Worm (Caenorhabditis elegans) whole organism, midembryonic: ENCODE data around the gene teg-1.

Source experiments
- T22C8.4 ChIP-seq: fragments of 200-800 bp; sonication (Bioruptor generic); IDR thresholded peaks from 2 replicates; pipeline ENCODE4 v1.3.6; 2022; ENCODE audit warnings: missing genetic modification characterization, missing compliant biosample characterization
- cog-1 ChIP-seq: sonication (generic microtip); optimal IDR thresholded peaks from 2 replicates; lab custom pipeline; 2016; ENCODE audit warnings: missing genetic modification characterization, missing compliant biosample characterization
- flt-1 ChIP-seq: fragments of 200-800 bp; sonication (Bioruptor generic); IDR thresholded peaks from 2 replicates; pipeline ENCODE4 v1.3.6; 2022; ENCODE audit warnings: missing genetic modification characterization, missing compliant biosample characterization
- klf-2 ChIP-seq: fragments of 200-800 bp; sonication (Bioruptor generic); conservative IDR thresholded peaks from 2 replicates; pipeline ENCODE4 v1.3.6; 2022; ENCODE audit warnings: missing genetic modification reagents, missing genetic modification characterization, missing compliant biosample characterization
- med-1 ChIP-seq: sonication (generic microtip); optimal IDR thresholded peaks from 2 replicates; lab custom pipeline; 2017; ENCODE audit warnings: missing genetic modification characterization, mild to moderate bottlenecking, missing compliant biosample characterization, antibody characterized with exemption, missing genetic modification reagents; ENCODE audit not compliant: insufficient read depth
- ref-1 ChIP-seq: fragments of 200-800 bp; sonication (Bioruptor generic); conservative IDR thresholded peaks from 2 replicates; pipeline ENCODE4 v1.3.6; 2022; ENCODE audit warnings: missing genetic modification reagents, missing genetic modification characterization, missing compliant biosample characterization
- tab-1 ChIP-seq: fragments of 200-800 bp; sonication (Bioruptor generic); IDR thresholded peaks from 2 replicates; pipeline ENCODE4 v1.3.6; 2022; ENCODE audit warnings: missing genetic modification characterization, missing compliant biosample characterization
- ztf-23 ChIP-seq: fragments of 200-800 bp; sonication (Bioruptor generic); IDR thresholded peaks from 2 replicates; pipeline ENCODE4 v1.3.6; 2022; ENCODE audit warnings: missing genetic modification reagents, missing genetic modification characterization, missing compliant biosample characterization
- ztf-29 ChIP-seq: fragments of 200-800 bp; sonication (Bioruptor generic); IDR thresholded peaks from 2 replicates; pipeline ENCODE4 v1.3.6; 2022; ENCODE audit warnings: missing genetic modification reagents, missing genetic modification characterization, missing compliant biosample characterization

teg-1 gene

ce11 chrIII:11318131-11318530 is at the start of gene teg-1:
teg-1 (minus strand) TSS chrIII:11318231.
- no peak for TF ChIP-seq flt-1
- no peak for TF ChIP-seq T22C8.4 (GFP tag; lab: Robert Waterston, UW)
- no peak for TF ChIP-seq ztf-29
- no peak for TF ChIP-seq cog-1 (tag; lab: Kevin White, UChicago)
- TF ChIP-seq klf-2 (GFP tag; lab: Robert Waterston, UW), result no peak
- TF ChIP-seq tab-1, result no peak
- TF ChIP-seq med-1, result no peak
- TF ChIP-seq ztf-23 (GFP tag; lab: Robert Waterston, UW), result no peak
- no peak for TF ChIP-seq ref-1 (GFP tag; lab: Robert Waterston, UW)

ce11 chrIII:11366467-11366866 is 48.4 kb upstream of the teg-1 start, which contains the start of gene T28D6.3:
T28D6.3 (plus strand) TSS chrIII:11366767.
- TF ChIP-seq klf-2 (GFP tag; lab: Robert Waterston, UW) (no peak), ztf-29 (no peak), T22C8.4 (GFP tag; lab: Robert Waterston, UW) (no peak), cog-1 (tag; lab: Kevin White, UChicago) (no peak), flt-1 (no peak), tab-1 (no peak), ref-1 (GFP tag; lab: Robert Waterston, UW) (no peak), med-1 (no peak), ztf-23 (GFP tag; lab: Robert Waterston, UW) (no peak)

ce11 chrIII:11362915-11363314 is 44.9 kb upstream of the teg-1 start:
- TF ChIP-seq ref-1 (GFP tag; lab: Robert Waterston, UW), result no peak
- TF ChIP-seq T22C8.4 (GFP tag; lab: Robert Waterston, UW), result no peak
- TF ChIP-seq klf-2 (GFP tag; lab: Robert Waterston, UW), result no peak
- TF ChIP-seq ztf-29, result no peak
- no peak for TF ChIP-seq tab-1
- no peak for TF ChIP-seq ztf-23 (GFP tag; lab: Robert Waterston, UW)
- TF ChIP-seq med-1, result no peak
- no peak for TF ChIP-seq flt-1
- no peak for TF ChIP-seq cog-1 (tag; lab: Kevin White, UChicago)

ce11 chrIII:11361394-11361793 is 43.4 kb upstream of the teg-1 start:
- no peak for TF ChIP-seq flt-1
- no peak for TF ChIP-seq cog-1 (tag; lab: Kevin White, UChicago)
- no peak for TF ChIP-seq ztf-29
- TF ChIP-seq tab-1, result no peak
- TF ChIP-seq klf-2 (GFP tag; lab: Robert Waterston, UW), result no peak
- no peak for TF ChIP-seq ref-1 (GFP tag; lab: Robert Waterston, UW)
- no peak for TF ChIP-seq ztf-23 (GFP tag; lab: Robert Waterston, UW)
- TF ChIP-seq T22C8.4 (GFP tag; lab: Robert Waterston, UW), result no peak
- TF ChIP-seq med-1, result no peak

ce11 chrIII:11360156-11360555 is 42.1 kb upstream of the teg-1 start, which contains the start of gene T28D6.4:
T28D6.4 (plus strand) TSS chrIII:11360456.
- TF ChIP-seq klf-2 (GFP tag; lab: Robert Waterston, UW), result no peak
- TF ChIP-seq ztf-29, result no peak
- TF ChIP-seq T22C8.4 (GFP tag; lab: Robert Waterston, UW), result no peak
- no peak for TF ChIP-seq tab-1
- TF ChIP-seq ref-1 (GFP tag; lab: Robert Waterston, UW), result no peak
- no peak for TF ChIP-seq cog-1 (tag; lab: Kevin White, UChicago)
- TF ChIP-seq med-1, result no peak
- no peak for TF ChIP-seq flt-1
- no peak for TF ChIP-seq ztf-23 (GFP tag; lab: Robert Waterston, UW)

- TF ChIP-seq flt-1 (no peak), ztf-29 (no peak), cog-1 (tag; lab: Kevin White, UChicago) (no peak), ref-1 (GFP tag; lab: Robert Waterston, UW) (no peak), T22C8.4 (GFP tag; lab: Robert Waterston, UW) (no peak), ztf-23 (GFP tag; lab: Robert Waterston, UW) (no peak), tab-1 (no peak), med-1 (no peak), klf-2 (GFP tag; lab: Robert Waterston, UW) (no peak)
These were observed 41.4 kb upstream of the teg-1 start for ce11 chrIII:11359422-11359821.

ce11 chrIII:11358273-11358672 is 40.2 kb upstream of the teg-1 start:
- TF ChIP-seq T22C8.4 (GFP tag; lab: Robert Waterston, UW) (no peak), cog-1 (tag; lab: Kevin White, UChicago) (no peak), ztf-29 (no peak), klf-2 (GFP tag; lab: Robert Waterston, UW) (no peak), ref-1 (GFP tag; lab: Robert Waterston, UW) (no peak), flt-1 (no peak), tab-1 (no peak), med-1 (no peak)

- TF ChIP-seq ref-1 (GFP tag; lab: Robert Waterston, UW) (no peak), med-1 (no peak), ztf-23 (GFP tag; lab: Robert Waterston, UW) (no peak), klf-2 (GFP tag; lab: Robert Waterston, UW) (no peak), cog-1 (tag; lab: Kevin White, UChicago) (no peak), flt-1 (no peak), tab-1 (no peak), T22C8.4 (GFP tag; lab: Robert Waterston, UW) (no peak), ztf-29 (no peak)
These were observed 39.4 kb upstream of the teg-1 start for ce11 chrIII:11357418-11357817.

ce11 chrIII:11355758-11356323 is 37.8 kb upstream of the teg-1 start:
- no peak for TF ChIP-seq ztf-23 (GFP tag; lab: Robert Waterston, UW)
- TF ChIP-seq cog-1 (tag; lab: Kevin White, UChicago), result no peak
- no peak for TF ChIP-seq ref-1 (GFP tag; lab: Robert Waterston, UW)
- no peak for TF ChIP-seq T22C8.4 (GFP tag; lab: Robert Waterston, UW)
- TF ChIP-seq tab-1, result no peak
- TF ChIP-seq ztf-29, result no peak
- TF ChIP-seq klf-2 (GFP tag; lab: Robert Waterston, UW), result no peak
- no peak for TF ChIP-seq flt-1
- TF ChIP-seq med-1, result no peak

- TF ChIP-seq cog-1 (tag; lab: Kevin White, UChicago), result no peak
- TF ChIP-seq klf-2 (GFP tag; lab: Robert Waterston, UW), result 0 out of 2 replicates have a peak, but pooled peaks have one; percentile 16
- TF ChIP-seq ztf-29, result no peak
- TF ChIP-seq ztf-23 (GFP tag; lab: Robert Waterston, UW), result peak; percentile 58; the same call in 1 of the 2 replicates
- TF ChIP-seq tab-1, result peak; percentile 51; the same call in 1 of the 2 replicates
- TF ChIP-seq T22C8.4 (GFP tag; lab: Robert Waterston, UW), result no peak
- TF ChIP-seq flt-1, result no peak
- no peak for TF ChIP-seq med-1
- TF ChIP-seq ref-1 (GFP tag; lab: Robert Waterston, UW), result no peak
These were observed 35.5 kb upstream of the teg-1 start for ce11 chrIII:11353499-11353898.
